Fruit fly (Drosophila melanogaster): Measurements from ENCODE around the gene SelR.

SelR gene

DNA sequence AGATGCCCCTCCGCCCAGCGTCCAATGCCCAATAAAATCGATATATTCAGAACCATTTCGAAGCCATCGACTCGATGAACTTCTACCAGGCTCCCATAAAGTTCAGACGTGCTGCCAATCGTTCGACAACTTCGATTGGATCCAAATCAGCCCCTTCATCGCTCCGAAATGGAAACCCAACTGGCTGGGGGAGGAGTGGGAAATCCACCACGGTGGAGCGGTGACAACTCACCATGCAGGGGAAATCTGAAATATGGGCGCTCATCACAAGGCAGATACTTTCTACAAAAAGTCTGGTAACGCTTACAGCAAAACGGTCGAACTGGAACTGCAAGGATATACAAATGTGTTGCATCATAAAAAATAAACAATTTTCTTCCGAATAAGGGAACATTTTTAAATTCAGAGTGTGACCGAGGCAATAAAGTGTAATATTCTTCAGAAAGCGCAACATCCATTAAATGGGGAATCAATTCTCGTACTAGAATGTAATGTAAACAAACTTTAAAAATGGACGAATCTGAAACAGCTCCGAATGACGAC lies 16.1 kb downstream of the SelR start, which contains the start of gene CG4565 (continued):
- TF ChIP-seq chif (GFP tag; optimal IDR thresholded peaks at IDR 0.05) (no peak), wek (GFP tag; optimal IDR thresholded peaks at IDR 0.05) (no peak), chinmo (GFP tag; IDR thresholded peaks at IDR 0.05; ENCODE audit: partially characterized antibody) (0 out of 4 replicates have a peak, but pooled peaks have one; percentile 54), CG2120 (GFP tag; optimal IDR thresholded peaks at IDR 0.05) (no peak), CG10366 (GFP tag; IDR thresholded peaks at IDR 0.05) (no peak), Drgx (GFP tag; IDR thresholded peaks at IDR 0.05) (no peak), her (GFP tag; optimal IDR thresholded peaks at IDR 0.05) (peak; percentile 18), CG13894 (tag; optimal IDR thresholded peaks at IDR 0.05) (no peak), kah (GFP tag; optimal IDR thresholded peaks at IDR 0.05) (no peak), unc-4 (GFP tag; IDR thresholded peaks at IDR 0.05; ENCODE audit: partially characterized antibody) (peak; percentile 42; the same call in 1 of the 2 replicates), chn (GFP tag; optimal IDR thresholded peaks at IDR 0.05) (no peak), crol (GFP tag; IDR thresholded peaks at IDR 0.05) (peak; percentile 63; the same call in 1 of the 2 replicates), CG12299 (tag; optimal IDR thresholded peaks at IDR 0.05) (no peak), Asciz (GFP tag; optimal IDR thresholded peaks at IDR 0.05) (no peak), CG5180 (GFP tag; optimal IDR thresholded peaks at IDR 0.05) (peak; percentile 55), CG8765 (GFP tag; IDR thresholded peaks at IDR 0.05) (no peak), CG14014 (GFP tag; IDR thresholded peaks at IDR 0.05) (no peak), HLHmδ (GFP tag; optimal IDR thresholded peaks at IDR 0.05) (no peak), Fer1 (GFP tag; optimal IDR thresholded peaks at IDR 0.05) (peak; percentile 42), Lhr (GFP tag; optimal IDR thresholded peaks at IDR 0.05) (peak; percentile 93), CG7745 (tag; optimal IDR thresholded peaks at IDR 0.05) (no peak), CG6683 (GFP tag; optimal IDR thresholded peaks at IDR 0.05) (no peak), MBD-R2 (GFP tag; IDR thresholded peaks at IDR 0.05) (0 out of 2 replicates have a peak, but pooled peaks have one; percentile 21), mld (GFP tag; IDR thresholded peaks at IDR 0.05; ENCODE audit: partially characterized antibody) (0 out of 3 replicates have a peak, but pooled peaks have one; percentile 21), wdn (GFP tag; IDR thresholded peaks at IDR 0.05) (no peak), Spps (tag; optimal IDR thresholded peaks at IDR 0.05) (no peak), CG9797 (GFP tag; optimal IDR thresholded peaks at IDR 0.05) (peak; percentile 34), Rx (GFP tag; IDR thresholded peaks at IDR 0.05) (no peak), ranshi (GFP tag; IDR thresholded peaks at IDR 0.05) (no peak), CoRest (tag; optimal IDR thresholded peaks at IDR 0.05) (peak; percentile 10), CG14667 (GFP tag; IDR thresholded peaks at IDR 0.05) (no peak), CG1529 (GFP tag; optimal IDR thresholded peaks at IDR 0.05) (no peak), zen2 (GFP tag; IDR thresholded peaks at IDR 0.05; ENCODE audit: partially characterized antibody) (no peak), zfh1 (GFP tag; IDR thresholded peaks at IDR 0.05) (no peak), CG17568 (GFP tag; optimal IDR thresholded peaks at IDR 0.05) (no peak), CG33557 (GFP tag; optimal IDR thresholded peaks at IDR 0.05) (no peak), stc (GFP tag; IDR thresholded peaks at IDR 0.05) (no peak), CG7839 (tag; optimal IDR thresholded peaks at IDR 0.05) (no peak), Deaf1 (tag; optimal IDR thresholded peaks at IDR 0.05) (no peak), Scr (GFP tag; IDR thresholded peaks at IDR 0.05; ENCODE audit: partially characterized antibody) (peak; percentile 42; the same call in 1 of the 2 replicates), CG8359 (GFP tag; optimal IDR thresholded peaks at IDR 0.05; ENCODE audit: borderline replicate concordance) (no peak), grn (GFP tag; optimal IDR thresholded peaks at IDR 0.05) (peak; percentile 62), CG1647 (GFP tag; optimal IDR thresholded peaks at IDR 0.05) (no peak), CHES-1-like (GFP tag; optimal IDR thresholded peaks at IDR 0.05) (no peak), crp (GFP tag; optimal IDR thresholded peaks at IDR 0.05) (peak in 1 of 2 experiments; percentile 60), run (tag; optimal IDR thresholded peaks at IDR 0.05) (no peak), Aef1 (GFP tag; IDR thresholded peaks at IDR 0.05) (no peak), Pdp1 (GFP tag; optimal IDR thresholded peaks at IDR 0.05) (peak in 1 of 2 experiments; percentile 82), Oaz (GFP tag; IDR thresholded peaks at IDR 0.05) (no peak)

All from whole organism, embryonic.